Worm (Caenorhabditis elegans): Measurements from ENCODE around the gene Y55F3AM.13.

The Y55F3AM.13 gene

DNA sequence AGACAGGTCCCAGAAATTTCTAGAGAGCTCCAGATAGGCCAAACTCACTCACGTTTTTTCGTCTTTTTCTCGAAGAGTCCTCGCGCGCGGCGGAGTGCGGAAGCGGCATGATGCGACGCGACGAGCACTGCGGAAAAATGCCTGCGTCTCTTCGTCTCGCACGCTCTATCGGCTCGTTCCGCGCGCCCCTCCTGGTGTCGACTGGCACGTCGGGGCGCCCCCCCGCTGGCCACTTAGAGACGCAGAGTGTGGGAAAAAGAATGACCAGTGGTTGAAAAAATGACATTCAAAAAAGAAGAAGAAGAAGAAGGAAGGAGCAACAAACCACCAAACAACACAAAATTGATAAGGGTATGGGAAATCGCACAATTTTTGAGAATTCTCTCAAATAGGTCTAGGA lies 11.3 kb upstream of the Y55F3AM.13 start, which contains the start of gene znf-782:
Gene znf-782 (minus strand): TSS at position 96 of the 400 bp plus-strand sequence.
- TF ChIP-seq fax-1 (tag; optimal IDR thresholded peaks at IDR 0.05) (no peak), ceh-22 (tag; optimal IDR thresholded peaks at IDR 0.05) (no peak), hlh-15 (tag; optimal IDR thresholded peaks at IDR 0.05) (no peak), pat-9 (tag; optimal IDR thresholded peaks at IDR 0.05) (no peak), unc-3 (GFP tag; conservative IDR thresholded peaks at IDR 0.05) (no peak), unc-3 (tag; optimal IDR thresholded peaks at IDR 0.05) (no peak), elt-2 (tag; optimal IDR thresholded peaks at IDR 0.05) (no peak), unc-86 (tag; optimal IDR thresholded peaks at IDR 0.05) (no peak), syd-9 (tag; optimal IDR thresholded peaks at IDR 0.05) (no peak), pha-2 (tag; optimal IDR thresholded peaks at IDR 0.05) (no peak), ceh-45 (GFP tag; IDR thresholded peaks at IDR 0.05) (no peak), ceh-30 (tag; optimal IDR thresholded peaks at IDR 0.05) (no peak), T23F11.4 (GFP tag; optimal IDR thresholded peaks at IDR 0.05) (no peak), ceh-48 (tag; optimal IDR thresholded peaks at IDR 0.05) (no peak), npax-4 (tag; optimal IDR thresholded peaks at IDR 0.05) (no peak), unc-55 (GFP tag; optimal IDR thresholded peaks at IDR 0.05) (no peak), ceh-2 (tag; optimal IDR thresholded peaks at IDR 0.05) (peak; percentile 35), dmd-4 (tag; optimal IDR thresholded peaks at IDR 0.05; ENCODE audit: borderline replicate concordance) (no peak), hlh-13 (GFP tag; optimal IDR thresholded peaks at IDR 0.05) (no peak), tbx-2 (tag; optimal IDR thresholded peaks at IDR 0.05) (peak; percentile 41), unc-42 (tag; optimal IDR thresholded peaks at IDR 0.05) (peak; percentile 20), zip-5 (tag; optimal IDR thresholded peaks at IDR 0.05) (no peak), hlh-6 (tag; optimal IDR thresholded peaks at IDR 0.05) (no peak), elt-4 (tag; optimal IDR thresholded peaks at IDR 0.05) (no peak), ceh-14 (tag; optimal IDR thresholded peaks at IDR 0.05) (peak; percentile 32), sox-4 (tag; optimal IDR thresholded peaks at IDR 0.05) (no peak), rnt-1 (tag; optimal IDR thresholded peaks at IDR 0.05) (peak; percentile 20), madf-2 (tag; optimal IDR thresholded peaks at IDR 0.05) (no peak), pag-3 (tag; optimal IDR thresholded peaks at IDR 0.05; ENCODE audit: borderline replicate concordance) (no peak), ceh-31 (tag; optimal IDR thresholded peaks at IDR 0.05) (peak; percentile 43), eyg-1 (tag; optimal IDR thresholded peaks at IDR 0.05) (no peak), ttx-3 (tag; optimal IDR thresholded peaks at IDR 0.05) (no peak), C38D4.7 (GFP tag; optimal IDR thresholded peaks at IDR 0.05) (no peak), pros-1 (tag; optimal IDR thresholded peaks at IDR 0.05) (no peak), F13H6.1 (tag; optimal IDR thresholded peaks at IDR 0.05) (peak; percentile 68), gmeb-2 (tag; optimal IDR thresholded peaks at IDR 0.05) (no peak), lin-11 (tag; optimal IDR thresholded peaks at IDR 0.05) (no peak), lim-6 (tag; optimal IDR thresholded peaks at IDR 0.05) (no peak), ref-2 (tag; optimal IDR thresholded peaks at IDR 0.05) (peak; percentile 44), ceh-34 (tag; optimal IDR thresholded peaks at IDR 0.05) (peak; percentile 75), ahr-1 (tag; optimal IDR thresholded peaks at IDR 0.05) (no peak), nhr-232 (tag; optimal IDR thresholded peaks at IDR 0.05) (no peak), ets-4 (tag; optimal IDR thresholded peaks at IDR 0.05) (peak; percentile 51), odd-2 (tag; optimal IDR thresholded peaks at IDR 0.05) (no peak), ceh-24 (tag; optimal IDR thresholded peaks at IDR 0.05) (no peak), tbx-7 (tag; optimal IDR thresholded peaks at IDR 0.05) (no peak), hlh-8 (tag; optimal IDR thresholded peaks at IDR 0.05) (no peak), K09A11.1 (tag; optimal IDR thresholded peaks at IDR 0.05; ENCODE audit: insufficient read depth) (no peak), C08G9.2 (tag; optimal IDR thresholded peaks at IDR 0.05) (peak; percentile 50), ceh-6 (GFP tag; optimal IDR thresholded peaks at IDR 0.05) (no peak), nhr-11 (tag; optimal IDR thresholded peaks at IDR 0.05) (no peak), hlh-30 (tag; optimal IDR thresholded peaks at IDR 0.05; ENCODE audit: insufficient read depth) (no peak), pqm-1 (tag; optimal IDR thresholded peaks at IDR 0.05) (no peak), sdc-2 (tag; optimal IDR thresholded peaks at IDR 0.05) (peak; percentile 2)

Data from whole organism, late embryonic.